Worm (Caenorhabditis elegans) whole organism, midembryonic: ENCODE data around the gene sand-1.

ENCODE experiments used
- cog-1 ChIP-seq: sonication (generic microtip); optimal IDR thresholded peaks from 2 replicates; lab custom pipeline; 2016; ENCODE audit warnings: missing genetic modification characterization, missing compliant biosample characterization
- klf-2 ChIP-seq: fragments of 200-800 bp; sonication (Bioruptor generic); conservative IDR thresholded peaks from 2 replicates; pipeline ENCODE4 v1.3.6; 2022; ENCODE audit warnings: missing genetic modification reagents, missing genetic modification characterization, missing compliant biosample characterization
- med-1 ChIP-seq: sonication (generic microtip); optimal IDR thresholded peaks from 2 replicates; lab custom pipeline; 2017; ENCODE audit warnings: missing genetic modification characterization, mild to moderate bottlenecking, missing compliant biosample characterization, antibody characterized with exemption, missing genetic modification reagents; ENCODE audit not compliant: insufficient read depth
- tab-1 ChIP-seq: fragments of 200-800 bp; sonication (Bioruptor generic); IDR thresholded peaks from 2 replicates; pipeline ENCODE4 v1.3.6; 2022; ENCODE audit warnings: missing genetic modification characterization, missing compliant biosample characterization

DNA sequence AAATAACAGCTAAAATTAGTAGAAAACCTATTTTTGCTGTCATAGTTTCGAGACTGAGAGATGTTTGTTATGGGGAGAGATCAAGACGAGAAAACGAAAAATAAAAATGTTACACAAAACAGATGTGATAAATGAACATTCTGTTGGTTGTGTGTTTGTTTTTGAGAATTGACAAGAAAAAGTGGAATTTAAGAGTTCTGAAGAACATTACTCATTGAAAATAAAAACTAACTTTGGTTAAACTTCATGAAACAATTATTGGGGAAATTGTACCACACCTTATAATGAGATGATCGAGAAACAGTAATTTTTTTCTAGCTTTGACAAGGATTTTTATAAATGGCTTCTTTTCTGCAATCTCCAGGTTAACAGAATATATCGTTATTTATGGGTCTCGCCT, 13.3 kb upstream of the sand-1 start, which contains the start of gene Y4C6B.7:
- no peak for TF ChIP-seq tab-1
- TF ChIP-seq med-1 (GFP tag; lab: Kevin White, UChicago) = no peak
- TF ChIP-seq cog-1 (tag; lab: Kevin White, UChicago) = no peak
- TF ChIP-seq klf-2 (GFP tag; lab: Robert Waterston, UW) = no peak
